Fruit fly (Drosophila melanogaster): ENCODE measurements around the gene CAH6.

DNA sequence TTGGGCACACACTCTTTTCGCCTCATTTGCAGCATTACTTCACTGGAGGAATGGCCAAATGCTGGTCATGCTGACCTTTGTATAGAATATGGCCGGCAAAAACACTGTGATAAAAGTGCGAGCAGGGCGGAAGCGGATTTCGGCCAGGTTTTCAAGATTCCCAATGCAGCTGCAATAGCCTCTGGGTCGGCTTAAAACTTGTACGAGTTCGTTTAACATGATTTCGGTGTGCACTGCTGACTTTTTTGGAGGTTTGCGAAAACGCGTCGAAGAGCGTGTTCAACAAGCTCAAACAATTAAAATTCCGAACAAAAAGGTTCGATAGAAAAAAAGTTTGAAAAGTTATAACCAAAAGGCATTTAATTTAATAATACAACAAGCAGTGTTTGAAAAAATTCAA, 46.8 kb upstream of the CAH6 start, which contains the start of gene chp:
- TF ChIP-seq dsx (GFP tag; optimal IDR thresholded peaks at IDR 0.05; ENCODE audit: poor library complexity, severe bottlenecking) (no peak), eg (GFP tag; IDR thresholded peaks at IDR 0.05) (no peak), Sox14 (GFP tag; optimal IDR thresholded peaks at IDR 0.05) (no peak), topi (GFP tag; optimal IDR thresholded peaks at IDR 0.05) (no peak)
